Worm (Caenorhabditis elegans) whole organism, late embryonic: Measurements from ENCODE around the gene T22C8.3.

Experiments used
- C08G9.2 ChIP-seq: sonication (generic microtip); optimal IDR thresholded peaks from 2 replicates; lab custom pipeline; 2016; ENCODE audit warnings: mild to moderate bottlenecking, missing genetic modification characterization, moderate library complexity, missing compliant biosample characterization
- F13H6.1 ChIP-seq: sonication (generic microtip); optimal IDR thresholded peaks from 2 replicates; lab custom pipeline; 2016; ENCODE audit warnings: missing genetic modification characterization, missing compliant biosample characterization
- K02D7.2 ChIP-seq: sonication (generic microtip); optimal IDR thresholded peaks from 2 replicates; lab custom pipeline; 2017; ENCODE audit warnings: mild to moderate bottlenecking, missing genetic modification characterization, missing compliant biosample characterization
- T23F11.4 ChIP-seq: fragments of 200-800 bp; sonication (Bioruptor generic); optimal IDR thresholded peaks from 2 replicates; lab custom pipeline; 2018; ENCODE audit warnings: mild to moderate bottlenecking, missing genetic modification characterization, missing compliant biosample characterization
- Y22D7AL.16 ChIP-seq: sonication (generic microtip); optimal IDR thresholded peaks from 2 replicates; lab custom pipeline; 2016; ENCODE audit warnings: missing genetic modification characterization, missing compliant biosample characterization
- ahr-1 ChIP-seq: sonication (generic microtip); optimal IDR thresholded peaks from 2 replicates; lab custom pipeline; 2016; ENCODE audit warnings: missing genetic modification characterization, missing compliant biosample characterization
- ceh-18 ChIP-seq: sonication (generic microtip); optimal IDR thresholded peaks from 2 replicates; lab custom pipeline; 2016; ENCODE audit warnings: missing genetic modification characterization, missing compliant biosample characterization
- ceh-2 ChIP-seq: sonication (generic microtip); optimal IDR thresholded peaks from 2 replicates; lab custom pipeline; 2016; ENCODE audit warnings: missing genotype, missing genetic modification characterization, missing compliant biosample characterization
- ceh-30 ChIP-seq: fragments of 150-350 bp; optimal IDR thresholded peaks from 2 replicates; lab custom pipeline; 2014; ENCODE audit warnings: missing biosample characterization, missing genetic modification characterization
- ceh-34 ChIP-seq: sonication (generic microtip); optimal IDR thresholded peaks from 2 replicates; lab custom pipeline; 2016; ENCODE audit warnings: mild to moderate bottlenecking, missing genetic modification characterization, missing compliant biosample characterization
- ceh-6 ChIP-seq: fragments of 200-800 bp; sonication (Bioruptor generic); optimal IDR thresholded peaks from 2 replicates; lab custom pipeline; 2018; ENCODE audit warnings: mild to moderate bottlenecking, missing genetic modification characterization, missing compliant biosample characterization
- ceh-9 ChIP-seq: sonication (generic microtip); optimal IDR thresholded peaks from 2 replicates; lab custom pipeline; 2016; ENCODE audit warnings: mild to moderate bottlenecking, missing genetic modification characterization, inconsistent platforms, missing compliant biosample characterization
- dve-1 ChIP-seq: sonication (generic microtip); optimal IDR thresholded peaks from 2 replicates; lab custom pipeline; 2017; ENCODE audit warnings: antibody characterized with exemption, mild to moderate bottlenecking, missing genetic modification characterization, missing compliant biosample characterization
- elt-2 ChIP-seq: sonication (generic microtip); optimal IDR thresholded peaks from 2 replicates; lab custom pipeline; 2016; ENCODE audit warnings: missing genetic modification reagents, missing genetic modification characterization, missing compliant biosample characterization
- elt-4 ChIP-seq: sonication (generic microtip); optimal IDR thresholded peaks from 2 replicates; lab custom pipeline; 2016; ENCODE audit warnings: missing genetic modification characterization, missing compliant biosample characterization
- hlh-13 ChIP-seq: fragments of 200-800 bp; sonication (Bioruptor generic); optimal IDR thresholded peaks from 2 replicates; lab custom pipeline; 2018; ENCODE audit warnings: mild to moderate bottlenecking, missing genetic modification characterization, missing compliant biosample characterization
- hlh-6 ChIP-seq: sonication (generic microtip); optimal IDR thresholded peaks from 2 replicates; lab custom pipeline; 2016; ENCODE audit warnings: missing genotype, missing genetic modification characterization, missing compliant biosample characterization
- hlh-8 ChIP-seq: sonication (generic microtip); optimal IDR thresholded peaks from 2 replicates; lab custom pipeline; 2016; ENCODE audit warnings: missing genotype, missing genetic modification characterization, missing compliant biosample characterization
- lim-6 ChIP-seq: sonication (generic microtip); optimal IDR thresholded peaks from 2 replicates; lab custom pipeline; 2016; ENCODE audit warnings: missing genetic modification characterization, missing compliant biosample characterization
- lin-11 ChIP-seq: fragments of 200-800 bp; sonication (Bioruptor generic); optimal IDR thresholded peaks from 2 replicates; lab custom pipeline; 2018; ENCODE audit warnings: mild to moderate bottlenecking, missing genetic modification characterization, missing compliant biosample characterization
- mec-3 ChIP-seq: sonication (generic microtip); optimal IDR thresholded peaks from 2 replicates; lab custom pipeline; 2016; ENCODE audit warnings: borderline replicate concordance, missing genetic modification characterization, missing compliant biosample characterization
- nfya-1 ChIP-seq: sonication (generic microtip); optimal IDR thresholded peaks from 2 replicates; lab custom pipeline; 2017; ENCODE audit warnings: missing genetic modification characterization, mild to moderate bottlenecking, missing compliant biosample characterization, antibody characterized with exemption, moderate library complexity
- npax-4 ChIP-seq: sonication (generic microtip); optimal IDR thresholded peaks from 2 replicates; lab custom pipeline; 2016; ENCODE audit warnings: missing genetic modification characterization, missing compliant biosample characterization
- odd-2 ChIP-seq: sonication (generic microtip); optimal IDR thresholded peaks from 2 replicates; lab custom pipeline; 2017; ENCODE audit warnings: antibody characterized with exemption, mild to moderate bottlenecking, missing genetic modification characterization, missing compliant biosample characterization
- pha-4 ChIP-seq: fragments of 150-350 bp; optimal IDR thresholded peaks from 2 replicates; lab custom pipeline; 2018; ENCODE audit warnings: missing biosample characterization, missing genetic modification reagents, missing genetic modification characterization
- pros-1 ChIP-seq: fragments of 150-350 bp; optimal IDR thresholded peaks from 2 replicates; lab custom pipeline; 2014; ENCODE audit warnings: missing biosample characterization, missing genetic modification reagents, missing genetic modification characterization
- rnt-1 ChIP-seq: sonication (generic microtip); optimal IDR thresholded peaks from 2 replicates; lab custom pipeline; 2016; ENCODE audit warnings: missing genetic modification characterization, missing compliant biosample characterization
- sdc-2 ChIP-seq: sonication (generic microtip); optimal IDR thresholded peaks from 2 replicates; lab custom pipeline; 2016; ENCODE audit warnings: missing genotype, missing genetic modification characterization, missing compliant biosample characterization
- sox-2 ChIP-seq: fragments of 200-800 bp; sonication (Bioruptor generic); IDR thresholded peaks from 2 replicates; pipeline ENCODE4 v1.3.6; 2022; ENCODE audit warnings: missing genetic modification reagents, missing genetic modification characterization, missing compliant biosample characterization
- tbx-2 ChIP-seq: sonication (generic microtip); optimal IDR thresholded peaks from 2 replicates; lab custom pipeline; 2016; ENCODE audit warnings: missing genetic modification characterization, missing compliant biosample characterization
- tbx-7 ChIP-seq: sonication (generic microtip); optimal IDR thresholded peaks from 2 replicates; lab custom pipeline; 2016; ENCODE audit warnings: missing genotype, missing genetic modification characterization, missing compliant biosample characterization
- ttx-3 ChIP-seq: sonication (generic microtip); optimal IDR thresholded peaks from 2 replicates; lab custom pipeline; 2016; ENCODE audit warnings: missing genetic modification reagents, missing genetic modification characterization, missing compliant biosample characterization
- unc-42 ChIP-seq: sonication (generic microtip); optimal IDR thresholded peaks from 2 replicates; lab custom pipeline; 2016; ENCODE audit warnings: missing genotype, missing genetic modification characterization, missing compliant biosample characterization
- unc-55 ChIP-seq: sonication (generic microtip); optimal IDR thresholded peaks from 2 replicates; lab custom pipeline; 2017; ENCODE audit warnings: missing biosample characterization, missing genetic modification reagents, missing genetic modification characterization
- zip-5 ChIP-seq: sonication (generic microtip); optimal IDR thresholded peaks from 2 replicates; lab custom pipeline; 2016; ENCODE audit warnings: missing genetic modification characterization, missing compliant biosample characterization

Gene T22C8.3

DNA sequence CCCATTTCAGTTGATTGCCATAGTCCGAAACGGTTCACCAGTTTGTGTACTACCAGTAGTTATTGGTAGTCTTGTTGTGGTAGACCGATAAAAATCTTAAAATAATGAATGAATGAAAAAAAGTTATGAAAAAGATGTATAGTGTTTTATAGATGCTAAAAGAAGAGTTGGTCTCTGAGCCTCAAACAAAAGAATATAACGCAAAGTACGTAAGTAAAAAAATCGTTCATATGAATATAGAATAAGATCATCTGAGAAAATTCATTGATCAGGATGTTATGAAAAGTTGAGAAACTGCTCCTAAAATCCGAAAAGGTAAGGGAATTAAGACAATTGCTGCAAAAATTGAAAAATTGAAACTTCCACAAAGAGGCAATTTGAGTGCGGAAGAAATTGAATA is 4.3 kb downstream of the T22C8.3 start, which contains the start of gene chhy-1:
chhy-1 (minus strand) TSS at position 101 of the 400 bp plus-strand sequence.
- TF ChIP-seq ceh-18 (tag; lab: Kevin White, UChicago) (no peak), ttx-3 (tag; lab: Kevin White, UChicago) (no peak), ceh-9 (tag; lab: Kevin White, UChicago) (no peak), tbx-2 (tag; lab: Kevin White, UChicago) (no peak), sdc-2 (tag; lab: Kevin White, UChicago) (no peak), hlh-13 (GFP tag; lab: Kevin White, UChicago) (no peak), hlh-8 (tag; lab: Kevin White, UChicago) (no peak), ceh-6 (no peak), rnt-1 (tag; lab: Kevin White, UChicago) (no peak), ceh-30 (tag; lab: Kevin White, UChicago) (no peak), pros-1 (tag; lab: Kevin White, UChicago) (no peak), K02D7.2 (tag; lab: Kevin White, UChicago) (no peak), tbx-7 (tag; lab: Kevin White, UChicago) (no peak), zip-5 (tag; lab: Kevin White, UChicago) (no peak), lim-6 (tag; lab: Kevin White, UChicago) (no peak), unc-55 (GFP tag; lab: Kevin White, UChicago) (no peak), ahr-1 (tag; lab: Kevin White, UChicago) (no peak), sox-2 (no peak), odd-2 (tag; lab: Kevin White, UChicago) (no peak)
- TF ChIP-seq, all 69 proteins: peak for 0

DNA sequence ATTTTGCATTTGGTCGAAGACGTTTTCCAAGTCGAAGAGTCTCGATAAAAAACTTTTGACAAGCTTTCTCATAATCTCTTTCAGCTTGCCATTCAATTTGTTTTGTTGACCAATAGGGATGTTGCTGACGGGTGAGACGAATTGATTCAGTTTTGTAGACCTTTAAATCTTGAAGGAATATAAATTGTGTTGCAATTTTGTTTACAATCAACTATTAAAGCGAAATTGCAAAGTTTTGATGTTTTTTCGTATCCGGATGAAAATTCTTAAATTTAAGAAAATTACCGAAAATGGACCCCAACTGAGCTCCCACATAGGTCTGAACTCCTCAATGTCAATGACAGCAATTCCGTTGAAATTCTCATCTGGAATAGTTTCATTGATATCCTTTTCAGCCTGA is 5.6 kb downstream of the T22C8.3 start:
- no peak for TF ChIP-seq ceh-9 (tag; lab: Kevin White, UChicago)
- no peak for TF ChIP-seq Y22D7AL.16 (tag; lab: Kevin White, UChicago)
- no peak for TF ChIP-seq pha-4 (tag; lab: Kevin White, UChicago)
- no peak for TF ChIP-seq elt-2 (tag; lab: Kevin White, UChicago)
- no peak for TF ChIP-seq npax-4 (tag; lab: Kevin White, UChicago)
- no peak for TF ChIP-seq sdc-2 (tag; lab: Kevin White, UChicago)
- TF ChIP-seq lim-6 (tag; lab: Kevin White, UChicago) = no peak
- TF ChIP-seq pros-1 (tag; lab: Kevin White, UChicago) = no peak
- no peak for TF ChIP-seq mec-3 (tag; lab: Kevin White, UChicago)
- no peak for TF ChIP-seq ceh-2 (tag; lab: Kevin White, UChicago)
- no peak for TF ChIP-seq elt-4 (tag; lab: Kevin White, UChicago)
- no peak for TF ChIP-seq nfya-1 (tag; lab: Kevin White, UChicago)
- TF ChIP-seq hlh-6 = no peak
- TF ChIP-seq ceh-30 (tag; lab: Kevin White, UChicago) = no peak
- no peak for TF ChIP-seq T23F11.4 (GFP tag; lab: Kevin White, UChicago)

DNA sequence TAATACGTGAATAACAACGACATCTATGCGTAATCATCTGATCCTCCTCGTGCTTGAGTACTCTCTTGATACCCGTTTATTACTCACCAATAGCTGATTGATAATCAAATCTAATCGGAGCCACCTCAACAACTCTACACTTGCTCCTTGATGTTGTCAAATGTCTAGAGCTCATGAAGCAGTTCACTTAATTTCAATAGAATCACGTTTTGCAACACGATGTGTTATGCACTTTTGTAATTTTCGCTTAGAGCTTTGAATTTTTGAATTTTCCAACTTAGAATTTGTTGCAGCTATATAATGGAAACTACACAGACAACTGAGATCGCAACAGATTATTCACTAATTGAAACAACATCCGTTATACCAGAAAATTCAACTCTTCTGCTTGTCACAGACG is 9.3 kb downstream of the T22C8.3 start, which contains the start of gene T22C8.1:
T22C8.1 (plus strand) TSS at position 301 of the 400 bp plus-strand sequence.
- TF ChIP-seq odd-2 (tag; lab: Kevin White, UChicago) (no peak), lin-11 (no peak), ceh-34 (tag; lab: Kevin White, UChicago) (no peak), F13H6.1 (no peak), tbx-7 (tag; lab: Kevin White, UChicago) (no peak), mec-3 (tag; lab: Kevin White, UChicago) (no peak), C08G9.2 (tag; lab: Kevin White, UChicago) (no peak), elt-4 (tag; lab: Kevin White, UChicago) (no peak)

DNA sequence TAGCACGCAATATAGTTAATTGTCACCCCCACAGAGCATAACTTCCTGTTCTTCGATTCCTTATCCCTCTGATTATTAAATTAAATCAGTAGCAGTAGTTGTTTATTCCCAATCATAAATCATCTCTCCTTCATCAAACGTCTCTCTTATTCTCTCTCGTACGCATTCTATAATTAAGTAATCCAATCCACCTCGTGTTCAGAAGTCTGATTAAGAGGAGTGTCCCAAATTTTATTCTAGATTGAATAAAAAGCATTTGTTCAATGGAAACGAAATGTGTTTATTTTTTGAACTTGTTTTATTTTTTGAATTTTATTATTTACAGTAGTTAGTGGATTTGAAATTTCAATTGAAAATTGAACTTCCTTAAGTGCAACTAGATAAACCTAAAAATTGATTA is 10.5 kb downstream of the T22C8.3 start:
- TF ChIP-seq dve-1 (tag; lab: Kevin White, UChicago) (no peak), ceh-34 (tag; lab: Kevin White, UChicago) (no peak), unc-42 (tag; lab: Kevin White, UChicago) (peak; percentile 53)
